Worm (Caenorhabditis elegans): ENCODE measurements around the gene dcn-1.

ce11 chrIII:4343070-4343469, 29.4 kb downstream of the dcn-1 start, which contains the start of the genes B0285.3 and lcmt-1:
- TF ChIP-seq ztf-4 (tag; optimal IDR thresholded peaks at IDR 0.05) (no peak), nhr-12 (tag; optimal IDR thresholded peaks at IDR 0.05) (no peak), snpc-4 (tag; optimal IDR thresholded peaks at IDR 0.05) (no peak), sem-4 (tag; optimal IDR thresholded peaks at IDR 0.05) (no peak), skn-1 (tag; optimal IDR thresholded peaks at IDR 0.05) (no peak), R02D3.7 (tag; optimal IDR thresholded peaks at IDR 0.05) (no peak), egl-27 (tag; optimal IDR thresholded peaks at IDR 0.05) (no peak), aly-2 (tag; optimal IDR thresholded peaks at IDR 0.05) (no peak), zag-1 (tag; optimal IDR thresholded peaks at IDR 0.05) (no peak)

Data from whole organism, L2 larva.